Worm (Caenorhabditis elegans): Measurements from ENCODE around the gene C11H1.5.

Gene C11H1.5

ce11 chrX:14340381-14340780 is 37.4 kb upstream of the C11H1.5 start, which contains the start of gene sel-7:
Gene sel-7, minus strand, starts transcription at chrX:14340481.
- TF ChIP-seq hmg-1.1 (GFP tag; IDR thresholded peaks at IDR 0.05) (no peak), gei-8 (GFP tag; optimal IDR thresholded peaks at IDR 0.05) (no peak), mep-1 (tag; optimal IDR thresholded peaks at IDR 0.05) (no peak), cey-2 (tag; optimal IDR thresholded peaks at IDR 0.05; ENCODE audit: borderline replicate concordance, insufficient read depth) (no peak), attf-4 (tag; optimal IDR thresholded peaks at IDR 0.05) (no peak), nhr-102 (tag; optimal IDR thresholded peaks at IDR 0.05) (no peak), ceh-62 (tag; optimal IDR thresholded peaks at IDR 0.05) (no peak), php-3 (GFP tag; IDR thresholded peaks at IDR 0.05) (no peak), F44E2.7 (GFP tag; IDR thresholded peaks at IDR 0.05) (no peak), unc-62 (GFP tag; optimal IDR thresholded peaks at IDR 0.05 in 1 of 2) (no peak), unc-62 (tag; optimal IDR thresholded peaks at IDR 0.05) (no peak)

- TF ChIP-seq ceh-28 (tag; optimal IDR thresholded peaks at IDR 0.05) = no peak
- no peak for TF ChIP-seq nhr-48 (tag; optimal IDR thresholded peaks at IDR 0.05)
- peak in 1 of 2 experiments; percentile 54 for TF ChIP-seq unc-62 (GFP tag; optimal IDR thresholded peaks at IDR 0.05 in 1 of 2)
- TF ChIP-seq unc-62 (tag; optimal IDR thresholded peaks at IDR 0.05) = no peak
- TF ChIP-seq zfp-3 (GFP tag; conservative IDR thresholded peaks at IDR 0.05) = no peak
- no peak for TF ChIP-seq ceh-82 (tag; optimal IDR thresholded peaks at IDR 0.05)
- no peak for TF ChIP-seq aha-1 (tag)
- TF ChIP-seq nhr-11 (tag; optimal IDR thresholded peaks at IDR 0.05) = no peak
Observed at ce11 chrX:14339723-14340122, 36.7 kb upstream of the C11H1.5 start.

- TF ChIP-seq spr-1 (tag; optimal IDR thresholded peaks at IDR 0.05) (no peak), hif-1 (tag; optimal IDR thresholded peaks at IDR 0.05) (no peak), unc-62 (GFP tag; optimal IDR thresholded peaks at IDR 0.05 in 1 of 2) (peak in 1 of 2 experiments; percentile 84), unc-62 (tag; optimal IDR thresholded peaks at IDR 0.05) (no peak), arid-1 (GFP tag; conservative IDR thresholded peaks at IDR 0.05) (no peak), mes-2 (tag; optimal IDR thresholded peaks at IDR 0.05; ENCODE audit: poor library complexity, severe bottlenecking) (no peak), nhr-28 (tag; optimal IDR thresholded peaks at IDR 0.05) (no peak)
Observed at ce11 chrX:14338896-14339295, 35.9 kb upstream of the C11H1.5 start.

ce11 chrX:14335621-14336020 is 32.6 kb upstream of the C11H1.5 start:
- TF ChIP-seq nhr-111 (GFP tag; optimal IDR thresholded peaks at IDR 0.05) = no peak
- TF ChIP-seq hlh-11 (tag; optimal IDR thresholded peaks at IDR 0.05) = peak; percentile 22
- peak; percentile 22; the same call in 1 of the 2 replicates for TF ChIP-seq set-16 (GFP tag; IDR thresholded peaks at IDR 0.05)

- TF ChIP-seq mdl-1 (tag; optimal IDR thresholded peaks at IDR 0.05) (no peak), nhr-48 (tag; optimal IDR thresholded peaks at IDR 0.05) (no peak), lim-7 (GFP tag; IDR thresholded peaks at IDR 0.05) (no peak), nhr-25 (tag; optimal IDR thresholded peaks at IDR 0.05; ENCODE audit: borderline replicate concordance, insufficient read depth) (no peak), dmd-8 (GFP tag; IDR thresholded peaks at IDR 0.05) (no peak), zfp-2 (tag; optimal IDR thresholded peaks at IDR 0.05) (no peak), mes-2 (tag; optimal IDR thresholded peaks at IDR 0.05; ENCODE audit: poor library complexity, severe bottlenecking) (no peak), F10B5.3 (tag; optimal IDR thresholded peaks at IDR 0.05) (no peak), ztf-11 (tag; optimal IDR thresholded peaks at IDR 0.05) (no peak), cey-2 (tag; optimal IDR thresholded peaks at IDR 0.05; ENCODE audit: borderline replicate concordance, insufficient read depth) (no peak), nhr-41 (GFP tag; IDR thresholded peaks at IDR 0.05) (no peak), ceh-62 (tag; optimal IDR thresholded peaks at IDR 0.05) (no peak), lir-3 (tag; optimal IDR thresholded peaks at IDR 0.05) (no peak)
Observed at ce11 chrX:14335220-14335619, 32.2 kb upstream of the C11H1.5 start, which contains the start of gene K04G11.1. Gene K04G11.1, plus strand, starts transcription at chrX:14335520.
